Worm (Caenorhabditis elegans) whole organism, L3 larva: ENCODE results near the gene K02C4.5.

Experiments
- nfya-1 ChIP-seq: sonication (generic microtip); optimal IDR thresholded peaks from 2 replicates; lab custom pipeline; 2017; ENCODE audit warnings: missing genetic modification characterization, mild to moderate bottlenecking, missing compliant biosample characterization, antibody characterized with exemption, moderate library complexity; ENCODE audit not compliant: insufficient read depth
- nhr-237 ChIP-seq: fragments of 150-350 bp; optimal IDR thresholded peaks from 2 replicates; lab custom pipeline; 2014; ENCODE audit warnings: missing biosample characterization, missing genetic modification characterization
- nhr-28 ChIP-seq: fragments of 150-350 bp; optimal IDR thresholded peaks from 2 replicates; lab custom pipeline; 2014; ENCODE audit warnings: missing biosample characterization, missing genetic modification characterization
- unc-39 ChIP-seq: sonication (generic microtip); optimal IDR thresholded peaks from 4 replicates; lab custom pipeline; 2017; ENCODE audit warnings: missing biosample characterization, missing genetic modification characterization

DNA sequence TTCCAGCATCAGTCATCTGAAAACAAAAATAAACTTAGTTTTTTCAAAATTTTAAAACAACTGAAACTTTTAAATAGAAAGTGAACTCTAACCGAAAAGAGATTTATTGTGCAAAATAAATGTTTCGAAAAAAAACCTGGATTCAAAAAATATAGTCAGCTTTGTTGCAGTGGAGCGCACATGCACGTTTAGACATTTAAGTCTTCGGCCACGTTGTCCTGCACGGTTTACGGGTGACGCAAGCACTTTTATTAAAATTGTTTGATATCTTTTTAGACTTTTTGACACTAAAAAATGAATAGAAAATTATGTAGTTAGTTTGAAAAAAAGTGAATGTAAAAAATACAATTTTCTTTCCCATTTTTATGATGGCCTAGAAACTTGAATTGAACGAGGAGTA, 38.8 kb upstream of the K02C4.5 start, which contains the start of the genes ubh-4 and algn-6:
- no peak for TF ChIP-seq nhr-28
- peak; percentile 72 for TF ChIP-seq nfya-1 (tag; lab: Kevin White, UChicago)
- TF ChIP-seq unc-39 (tag; lab: Kevin White, UChicago), result no peak
- TF ChIP-seq nhr-237 (tag; lab: Kevin White, UChicago), result no peak
